Fruit fly (Drosophila melanogaster): ENCODE data around the gene TotB.

Gene TotB

DNA sequence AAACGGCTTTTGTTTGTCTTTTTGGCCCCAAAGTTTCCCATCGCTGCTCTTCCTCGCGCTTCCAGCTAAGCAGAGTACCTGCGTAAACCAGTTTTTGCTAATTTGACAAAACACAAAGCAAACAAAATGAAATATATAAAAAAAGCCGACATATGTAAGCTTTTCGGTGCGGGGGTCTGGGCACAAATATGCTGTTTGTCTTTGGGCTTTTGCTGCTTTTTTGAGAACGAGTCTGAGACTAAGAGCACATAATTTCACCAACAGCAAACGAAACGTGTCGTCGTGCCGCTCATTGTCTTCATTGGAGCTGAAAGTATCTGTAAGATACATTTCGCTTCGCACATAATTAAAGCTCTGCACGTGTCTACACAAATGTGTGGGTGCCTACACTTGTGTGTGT lies 42.1 kb downstream of the TotB start:
- no peak for TF ChIP-seq Rel (GFP tag; optimal IDR thresholded peaks at IDR 0.05)
- TF ChIP-seq Rel (tag; optimal IDR thresholded peaks at IDR 0.05), result no peak
- TF ChIP-seq Sp1 (GFP tag; optimal IDR thresholded peaks at IDR 0.05), result no peak
- TF ChIP-seq psq (GFP tag; optimal IDR thresholded peaks at IDR 0.05), result peak; percentile 12
- no peak for TF ChIP-seq foxo (GFP tag; optimal IDR thresholded peaks at IDR 0.05)
- peak; percentile 7 for TF ChIP-seq Vsx2 (GFP tag; optimal IDR thresholded peaks at IDR 0.05; ENCODE audit: partially characterized antibody)
- TF ChIP-seq tai (GFP tag; optimal IDR thresholded peaks at IDR 0.05), result no peak
- no peak for TF ChIP-seq Abd-B (GFP tag; optimal IDR thresholded peaks at IDR 0.05)
- TF ChIP-seq GATAd (GFP tag; optimal IDR thresholded peaks at IDR 0.05), result no peak
- no peak for TF ChIP-seq Myc (optimal IDR thresholded peaks at IDR 0.05)
- no peak for TF ChIP-seq Jra (GFP tag; optimal IDR thresholded peaks at IDR 0.05)
- TF ChIP-seq rgr (GFP tag; optimal IDR thresholded peaks at IDR 0.05), result no peak
- TF ChIP-seq brk (GFP tag; optimal IDR thresholded peaks at IDR 0.05), result no peak
- no peak for TF ChIP-seq Mio (GFP tag; optimal IDR thresholded peaks at IDR 0.05)
- TF ChIP-seq h (GFP tag; optimal IDR thresholded peaks at IDR 0.05), result no peak
- no peak for TF ChIP-seq CG32264 (GFP tag; optimal IDR thresholded peaks at IDR 0.05)
- no peak for TF ChIP-seq Hr78 (GFP tag; optimal IDR thresholded peaks at IDR 0.05)
- TF ChIP-seq jim (GFP tag; optimal IDR thresholded peaks at IDR 0.05), result peak; percentile 37
- TF ChIP-seq OdsH (GFP tag; optimal IDR thresholded peaks at IDR 0.05), result peak; percentile 31
- TF ChIP-seq dsf (GFP tag; optimal IDR thresholded peaks at IDR 0.05; ENCODE audit: borderline replicate concordance), result no peak
- no peak for TF ChIP-seq Hr83 (GFP tag; optimal IDR thresholded peaks at IDR 0.05; ENCODE audit: poor library complexity, severe bottlenecking)
- TF ChIP-seq Dif (GFP tag; optimal IDR thresholded peaks at IDR 0.05; ENCODE audit: partially characterized antibody), result peak; percentile 7
- TF ChIP-seq Hnf4 (GFP tag; optimal IDR thresholded peaks at IDR 0.05), result no peak
- no peak for TF ChIP-seq N (GFP tag; optimal IDR thresholded peaks at IDR 0.05)
- TF ChIP-seq CrebA (GFP tag; optimal IDR thresholded peaks at IDR 0.05; ENCODE audit: borderline replicate concordance), result peak; percentile 38
- no peak for TF ChIP-seq dmrt93B (GFP tag; optimal IDR thresholded peaks at IDR 0.05)
- TF ChIP-seq pan (optimal IDR thresholded peaks at IDR 0.05), result no peak
- TF ChIP-seq woc (GFP tag; optimal IDR thresholded peaks at IDR 0.05), result no peak
- peak in 1 of 2 experiments; percentile 23 for TF ChIP-seq dl (GFP tag; optimal IDR thresholded peaks at IDR 0.05; ENCODE audit: insufficient read depth in 1 of 2, partially characterized antibody in 2 of 2)
- TF ChIP-seq sv (GFP tag; optimal IDR thresholded peaks at IDR 0.05), result no peak
- no peak for TF ChIP-seq fru (GFP tag; optimal IDR thresholded peaks at IDR 0.05)
- no peak for TF ChIP-seq lola (GFP tag; optimal IDR thresholded peaks at IDR 0.05)
